Fruit fly (Drosophila melanogaster): ENCODE results near the gene AMPKalpha.

Gene AMPKalpha

DNA sequence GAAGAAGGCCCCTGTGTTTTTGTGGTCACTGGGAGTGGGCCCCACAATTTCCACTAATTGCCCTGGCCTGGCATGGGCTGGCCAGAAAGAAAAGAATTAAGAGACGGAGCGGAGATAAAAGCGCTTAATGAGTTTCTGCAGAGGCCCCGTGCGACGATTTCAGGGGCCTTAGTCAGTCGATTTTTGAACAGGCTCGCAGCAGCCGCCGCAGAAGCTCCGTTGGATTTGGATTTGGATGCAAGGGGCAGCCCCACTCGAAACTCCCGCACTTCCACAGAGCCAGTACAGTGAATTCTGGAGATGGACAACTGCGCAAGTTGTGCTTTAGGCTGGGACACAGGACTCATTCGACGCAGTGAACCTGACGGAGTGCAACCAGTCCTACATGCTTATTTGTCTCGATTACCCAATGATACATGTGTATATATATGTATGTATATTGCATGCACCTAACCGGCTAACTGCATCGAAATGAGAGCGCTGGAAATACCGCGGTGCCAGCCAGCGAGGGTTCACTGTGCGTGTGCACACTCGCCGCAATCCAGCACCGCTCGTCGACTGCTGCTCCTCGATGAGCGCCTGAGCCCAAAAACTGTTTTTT lies 23.2 kb downstream of the AMPKalpha start (continued):
- TF ChIP-seq Hr4 (GFP tag; optimal IDR thresholded peaks at IDR 0.05) (peak; percentile 77), vri (GFP tag; optimal IDR thresholded peaks at IDR 0.05) (peak; percentile 71), Hr38 (GFP tag; optimal IDR thresholded peaks at IDR 0.05) (no peak), CG31627 (GFP tag; optimal IDR thresholded peaks at IDR 0.05) (peak; percentile 90), CG6808 (GFP tag; optimal IDR thresholded peaks at IDR 0.05) (peak; percentile 77), CG6854 (GFP tag; optimal IDR thresholded peaks at IDR 0.05) (no peak), Blimp-1 (GFP tag; optimal IDR thresholded peaks at IDR 0.05) (no peak), CG15336 (GFP tag; IDR thresholded peaks at IDR 0.05) (peak; percentile 81), Sox102F (GFP tag; optimal IDR thresholded peaks at IDR 0.05) (peak; percentile 81), Met (GFP tag; optimal IDR thresholded peaks at IDR 0.05) (peak; percentile 86), fd85E (GFP tag; optimal IDR thresholded peaks at IDR 0.05) (peak; percentile 17), fd59A (GFP tag; optimal IDR thresholded peaks at IDR 0.05) (peak; percentile 80), CG6792 (GFP tag; optimal IDR thresholded peaks at IDR 0.05) (peak; percentile 89), CG8319 (GFP tag; optimal IDR thresholded peaks at IDR 0.05) (peak; percentile 66), svp (GFP tag) (peak; percentile 95), OdsH (GFP tag; optimal IDR thresholded peaks at IDR 0.05) (peak; percentile 83), Eip93F (GFP tag; optimal IDR thresholded peaks at IDR 0.05) (peak; percentile 67), ss (GFP tag; optimal IDR thresholded peaks at IDR 0.05) (peak; percentile 63 to 74), CG7368 (GFP tag; optimal IDR thresholded peaks at IDR 0.05) (peak; percentile 76), CG11902 (GFP tag; optimal IDR thresholded peaks at IDR 0.05) (peak; percentile 85), esn (GFP tag; optimal IDR thresholded peaks at IDR 0.05) (peak; percentile 90), acj6 (GFP tag; optimal IDR thresholded peaks at IDR 0.05) (peak; percentile 84), Smox (GFP tag; optimal IDR thresholded peaks at IDR 0.05) (peak; percentile 86)

DNA sequence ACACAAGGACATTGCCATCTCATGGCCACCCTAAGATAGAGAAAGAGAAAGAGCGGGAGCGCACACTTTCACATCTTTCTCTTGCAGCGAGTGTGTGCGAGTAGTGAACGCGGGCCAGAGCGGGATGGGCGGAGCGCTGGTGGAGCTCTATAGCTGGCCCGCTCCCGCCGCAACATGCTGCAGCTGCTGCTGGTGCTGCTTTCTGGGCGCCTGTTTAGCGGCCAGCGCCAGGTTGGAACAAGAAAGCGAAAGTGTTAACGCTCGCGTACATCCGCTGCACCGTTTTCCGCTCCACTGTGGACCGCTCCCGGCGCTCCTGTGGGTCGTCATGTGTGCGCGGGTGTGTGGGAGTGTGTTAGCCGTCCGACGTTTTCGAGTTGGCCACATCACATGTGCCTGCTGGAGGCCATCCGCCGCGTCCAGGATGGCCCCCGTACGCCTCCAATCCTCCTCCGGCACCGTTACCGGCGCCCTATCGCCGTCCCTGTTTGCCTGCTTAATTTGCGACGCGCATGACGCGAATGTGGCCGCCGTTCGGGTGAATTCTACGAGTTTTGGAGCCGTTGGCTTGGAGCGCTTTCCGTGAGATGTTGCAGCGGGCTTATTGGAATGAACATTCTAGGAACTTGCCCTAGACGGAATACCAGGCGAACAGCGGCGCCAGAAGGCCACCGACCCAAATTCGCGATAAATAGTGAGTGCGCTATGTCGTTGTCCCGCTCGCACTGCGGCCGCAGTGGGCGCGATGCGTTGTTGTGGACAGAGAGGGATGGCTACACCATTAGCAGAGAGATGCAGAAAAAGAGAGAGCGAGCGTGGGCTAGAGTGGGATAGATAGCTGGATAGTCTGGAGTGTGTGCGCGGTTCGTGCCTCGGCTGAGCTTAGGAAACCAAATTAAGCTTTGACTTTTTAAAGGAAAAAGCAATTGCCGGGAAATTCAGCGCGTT lies 24.0 kb downstream of the AMPKalpha start:
- TF ChIP-seq Eip93F (GFP tag; optimal IDR thresholded peaks at IDR 0.05) (no peak), fd85E (GFP tag; optimal IDR thresholded peaks at IDR 0.05) (no peak), Ets21C (GFP tag; optimal IDR thresholded peaks at IDR 0.05) (no peak), Eip78C (GFP tag) (peak; percentile 72), Lpt (GFP tag; optimal IDR thresholded peaks at IDR 0.05) (peak; percentile 46), Sox15 (GFP tag; optimal IDR thresholded peaks at IDR 0.05) (no peak), Sox102F (GFP tag; optimal IDR thresholded peaks at IDR 0.05) (no peak), CG6808 (GFP tag; optimal IDR thresholded peaks at IDR 0.05) (no peak), CG11762 (GFP tag; optimal IDR thresholded peaks at IDR 0.05; ENCODE audit: insufficient read depth) (no peak), pdm3 (GFP tag; optimal IDR thresholded peaks at IDR 0.05) (no peak), CG6854 (GFP tag; optimal IDR thresholded peaks at IDR 0.05) (peak; percentile 100), CG8119 (GFP tag; IDR thresholded peaks at IDR 0.05) (peak; percentile 35; the same call in 2 of the 3 replicates), eg (GFP tag; IDR thresholded peaks at IDR 0.05) (peak; percentile 7; the same call in 1 of the 3 replicates), CG7368 (GFP tag; optimal IDR thresholded peaks at IDR 0.05) (peak; percentile 25), CG32006 (GFP tag; optimal IDR thresholded peaks at IDR 0.05) (peak; percentile 28), acj6 (GFP tag; optimal IDR thresholded peaks at IDR 0.05) (no peak), Eip75B (GFP tag; optimal IDR thresholded peaks at IDR 0.05) (peak; percentile 79), lz (GFP tag; optimal IDR thresholded peaks at IDR 0.05) (no peak), salr (GFP tag; optimal IDR thresholded peaks at IDR 0.05) (no peak), OdsH (GFP tag; optimal IDR thresholded peaks at IDR 0.05) (no peak), CG34406 (GFP tag; optimal IDR thresholded peaks at IDR 0.05) (no peak), fd59A (GFP tag; optimal IDR thresholded peaks at IDR 0.05) (no peak), CG6276 (GFP tag; optimal IDR thresholded peaks at IDR 0.05) (peak; percentile 13), CG6163 (GFP tag; IDR thresholded peaks at IDR 0.05) (no peak; the same call in 2 of the 3 replicates), net (GFP tag; optimal IDR thresholded peaks at IDR 0.05) (no peak), ss (GFP tag; optimal IDR thresholded peaks at IDR 0.05) (peak; percentile 19 to 24), CG11294 (GFP tag; IDR thresholded peaks at IDR 0.05) (no peak), Blimp-1 (GFP tag; optimal IDR thresholded peaks at IDR 0.05) (peak; percentile 100), CG11902 (GFP tag; optimal IDR thresholded peaks at IDR 0.05) (no peak), Met (GFP tag; optimal IDR thresholded peaks at IDR 0.05) (peak; percentile 32), Ets96B (tag; optimal IDR thresholded peaks at IDR 0.05) (no peak), CG3919 (GFP tag; optimal IDR thresholded peaks at IDR 0.05) (no peak), Smox (GFP tag; optimal IDR thresholded peaks at IDR 0.05) (no peak), Hr38 (GFP tag; optimal IDR thresholded peaks at IDR 0.05) (no peak), Hr4 (GFP tag; optimal IDR thresholded peaks at IDR 0.05) (no peak), CG9139 (GFP tag; optimal IDR thresholded peaks at IDR 0.05) (no peak), spab (GFP tag; optimal IDR thresholded peaks at IDR 0.05) (no peak), Gug (GFP tag; IDR thresholded peaks at IDR 0.05) (no peak)

Measured in whole organism, prepupa.